Worm (Caenorhabditis elegans) whole organism, mixed stage, embryonic: ENCODE data around the gene ZK856.7.

Experiments used
- M03D4.4 ChIP-seq: sonication (generic microtip); optimal IDR thresholded peaks from 2 replicates; lab custom pipeline; 2017; ENCODE audit warnings: mild to moderate bottlenecking, missing genetic modification characterization, missing compliant biosample characterization
- blmp-1 ChIP-seq: fragments of 150-350 bp; optimal IDR thresholded peaks from 2 replicates; lab custom pipeline; 2014; ENCODE audit warnings: missing biosample characterization, missing genetic modification characterization
- ceh-39 ChIP-seq: fragments of 150-350 bp; optimal IDR thresholded peaks from 2 replicates; lab custom pipeline; 2014; ENCODE audit warnings: missing biosample characterization, missing genetic modification characterization
- ces-1 ChIP-seq: fragments of 150-350 bp; optimal IDR thresholded peaks from 2 replicates; lab custom pipeline; 2014; ENCODE audit warnings: missing biosample characterization, missing genetic modification reagents, missing genetic modification characterization
- cnd-1 ChIP-seq: fragments of 200-800 bp; sonication (Bioruptor generic); optimal IDR thresholded peaks from 2 replicates; lab custom pipeline; 2018; ENCODE audit warnings: mild to moderate bottlenecking, missing genetic modification characterization, missing compliant biosample characterization
- drap-1 ChIP-seq: fragments of 200-800 bp; sonication (Bioruptor generic); optimal IDR thresholded peaks from 3 replicates; lab custom pipeline; 2018; ENCODE audit warnings: mild to moderate bottlenecking, missing genetic modification characterization, missing compliant biosample characterization
- elt-1 ChIP-seq: sonication (generic microtip); optimal IDR thresholded peaks from 2 replicates; lab custom pipeline; 2017; ENCODE audit warnings: missing genetic modification characterization, mild to moderate bottlenecking, missing compliant biosample characterization, antibody characterized with exemption, moderate library complexity, borderline replicate concordance; ENCODE audit not compliant: insufficient read depth
- elt-3 ChIP-seq: fragments of 150-350 bp; optimal IDR thresholded peaks from 2 replicates; lab custom pipeline; 2014; ENCODE audit warnings: missing biosample characterization, missing genetic modification characterization
- flh-1 ChIP-seq: fragments of 200-800 bp; sonication (Bioruptor generic); optimal IDR thresholded peaks from 2 replicates; lab custom pipeline; 2018; ENCODE audit warnings: mild to moderate bottlenecking, missing genetic modification characterization, moderate library complexity, missing compliant biosample characterization
- ham-2 ChIP-seq: fragments of 200-800 bp; sonication (Bioruptor generic); optimal IDR thresholded peaks from 2 replicates; lab custom pipeline; 2018; ENCODE audit warnings: mild to moderate bottlenecking, missing genetic modification characterization, missing compliant biosample characterization
- hlh-1 ChIP-seq: fragments of 150-350 bp; optimal IDR thresholded peaks from 2 replicates; lab custom pipeline; 2014; ENCODE audit warnings: missing biosample characterization, missing genetic modification reagents, missing genetic modification characterization
- lin-13 ChIP-seq: fragments of 150-350 bp; optimal IDR thresholded peaks from 2 replicates; lab custom pipeline; 2014; ENCODE audit warnings: missing biosample characterization, missing genetic modification characterization
- lsy-2 ChIP-seq: fragments of 150-350 bp; optimal IDR thresholded peaks from 2 replicates; lab custom pipeline; 2014; ENCODE audit warnings: missing biosample characterization, missing genetic modification characterization
- mep-1 ChIP-seq: fragments of 150-350 bp; optimal IDR thresholded peaks from 2 replicates; lab custom pipeline; 2017; ENCODE audit warnings: missing biosample characterization, missing genetic modification reagents, missing genetic modification characterization, inconsistent platforms
- nhr-12 ChIP-seq: fragments of 150-350 bp; optimal IDR thresholded peaks from 2 replicates; lab custom pipeline; 2014; ENCODE audit warnings: missing biosample characterization, missing genetic modification characterization
- nhr-2 ChIP-seq: fragments of 150-350 bp; optimal IDR thresholded peaks from 2 replicates; lab custom pipeline; 2014; ENCODE audit warnings: missing biosample characterization, missing genetic modification characterization
- nhr-237 ChIP-seq: fragments of 150-350 bp; optimal IDR thresholded peaks from 2 replicates; lab custom pipeline; 2014; ENCODE audit warnings: missing biosample characterization, missing genetic modification characterization
- nhr-28 ChIP-seq: fragments of 150-350 bp; optimal IDR thresholded peaks from 2 replicates; lab custom pipeline; 2014; ENCODE audit warnings: missing biosample characterization, missing genetic modification characterization
- nhr-76 ChIP-seq: sonication (generic microtip); optimal IDR thresholded peaks from 2 replicates; lab custom pipeline; 2017; ENCODE audit warnings: missing biosample characterization, missing genetic modification characterization
- pha-4 ChIP-seq: fragments of 150-350 bp; optimal IDR thresholded peaks from 2 replicates; lab custom pipeline; 2018; ENCODE audit warnings: missing biosample characterization, missing genetic modification reagents, missing genetic modification characterization
- sem-2 ChIP-seq: fragments of 200-800 bp; sonication (Bioruptor generic); optimal IDR thresholded peaks from 2 replicates; lab custom pipeline; 2018; ENCODE audit warnings: mild to moderate bottlenecking, missing genetic modification characterization, missing compliant biosample characterization
- sptf-1 ChIP-seq: sonication (generic microtip); optimal IDR thresholded peaks from 2 replicates; lab custom pipeline; 2017; ENCODE audit warnings: mild to moderate bottlenecking, missing genetic modification characterization, moderate library complexity, missing compliant biosample characterization
- tbx-8 ChIP-seq: fragments of 200-800 bp; sonication (Bioruptor generic); optimal IDR thresholded peaks from 2 replicates; lab custom pipeline; 2018; ENCODE audit warnings: mild to moderate bottlenecking, missing genetic modification characterization, moderate library complexity, missing compliant biosample characterization
- unc-120 ChIP-seq: sonication (generic microtip); optimal IDR thresholded peaks from 2 replicates; lab custom pipeline; 2017; ENCODE audit warnings: missing genetic modification characterization, missing compliant biosample characterization; ENCODE audit not compliant: poor library complexity, severe bottlenecking
- unc-39 ChIP-seq: fragments of 150-350 bp; optimal IDR thresholded peaks from 2 replicates; lab custom pipeline; 2014; ENCODE audit warnings: missing biosample characterization, missing genetic modification characterization
- unc-62 ChIP-seq: fragments of 150-350 bp; optimal IDR thresholded peaks from 2 replicates; lab custom pipeline; 2014; ENCODE audit warnings: missing biosample characterization, missing genetic modification reagents, missing genetic modification characterization
- zip-8 ChIP-seq: fragments of 150-350 bp; optimal IDR thresholded peaks from 2 replicates; lab custom pipeline; 2014; ENCODE audit warnings: missing biosample characterization, missing genetic modification characterization
- ztf-11 ChIP-seq: fragments of 150-350 bp; optimal IDR thresholded peaks from 2 replicates; lab custom pipeline; 2014; ENCODE audit warnings: missing biosample characterization, missing genetic modification characterization

Gene ZK856.7

DNA sequence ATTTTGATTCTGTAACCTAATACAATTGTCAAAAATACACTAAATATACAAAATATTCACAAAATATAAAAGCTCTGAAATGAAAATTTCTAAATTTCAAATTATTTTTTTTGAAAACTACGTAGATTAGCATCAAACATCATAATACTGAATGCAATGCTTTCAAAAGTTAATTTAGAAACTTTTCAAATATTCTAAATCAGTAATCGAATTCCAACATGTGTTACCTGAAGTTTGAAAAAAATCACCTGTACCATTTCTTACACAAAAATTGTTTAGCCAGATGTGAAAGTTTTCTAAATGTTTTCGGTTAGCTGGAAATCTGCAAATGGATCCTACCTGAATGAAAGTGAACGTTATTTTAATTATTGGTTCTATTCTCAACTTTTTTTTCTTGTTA lies 20.1 kb downstream of the ZK856.7 start, which contains the start of gene C12D8.20:
Gene C12D8.20 (plus strand): TSS at position 301 of the 400 bp plus-strand sequence.
- TF ChIP-seq sem-2 (GFP tag; lab: Kevin White, UChicago) (no peak), zip-8 (tag; lab: Kevin White, UChicago) (no peak), mep-1 (tag; lab: Kevin White, UChicago) (no peak), nhr-2 (no peak), ham-2 (GFP tag; lab: Kevin White, UChicago) (no peak)

DNA sequence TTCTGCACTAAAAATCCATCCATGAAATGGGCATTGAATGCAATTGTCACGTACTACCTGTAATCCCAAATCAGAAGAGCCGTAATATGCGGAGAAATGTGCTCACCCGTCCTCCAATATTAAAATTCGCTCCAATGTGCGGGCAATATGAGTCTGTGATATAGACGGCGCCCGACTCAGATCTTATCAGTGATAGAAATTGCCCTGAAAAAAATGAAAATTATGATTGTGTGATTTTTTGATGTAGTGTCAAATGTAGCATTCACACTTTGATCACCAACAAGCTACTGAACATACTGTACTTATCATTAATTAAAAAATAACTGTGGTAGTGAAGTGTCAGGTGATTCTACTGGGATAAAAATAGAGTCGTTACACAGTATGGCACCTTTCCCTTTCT lies 22.7 kb downstream of the ZK856.7 start:
- no peak for TF ChIP-seq nhr-28
- no peak for TF ChIP-seq ces-1
- TF ChIP-seq elt-1 (tag; lab: Kevin White, UChicago) = no peak
- no peak for TF ChIP-seq sptf-1 (tag; lab: Kevin White, UChicago)
- no peak for TF ChIP-seq cnd-1 (tag; lab: Kevin White, UChicago)

DNA sequence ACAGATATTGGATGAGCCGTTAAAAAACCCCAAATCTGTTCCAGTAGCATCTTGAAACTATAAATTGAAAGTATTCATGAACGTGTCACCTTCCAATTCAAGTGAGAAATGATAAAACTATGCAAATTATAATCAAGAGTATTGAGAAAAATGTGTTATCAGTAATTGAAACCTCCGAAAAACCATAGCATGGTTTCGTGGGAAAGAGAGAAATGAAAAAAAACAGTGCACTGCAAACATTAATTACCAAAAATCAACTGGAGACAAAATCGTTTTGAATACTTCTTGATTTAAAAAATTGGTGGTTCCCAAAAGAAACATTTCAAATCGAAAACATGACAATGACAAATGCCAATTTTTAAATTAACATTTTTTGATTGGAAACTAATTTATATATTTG lies 23.7 kb downstream of the ZK856.7 start, which contains the start of gene daf-36:
Gene daf-36 (minus strand): TSS at position 101 of the 400 bp plus-strand sequence.
- TF ChIP-seq drap-1 (GFP tag; lab: Kevin White, UChicago) = no peak
- no peak for TF ChIP-seq lin-13 (tag; lab: Kevin White, UChicago)
- TF ChIP-seq ham-2 (GFP tag; lab: Kevin White, UChicago) = no peak
- no peak for TF ChIP-seq nhr-76 (tag; lab: Kevin White, UChicago)
- TF ChIP-seq hlh-1 (tag; lab: Kevin White, UChicago) = no peak
- no peak for TF ChIP-seq lsy-2 (tag; lab: Kevin White, UChicago)

DNA sequence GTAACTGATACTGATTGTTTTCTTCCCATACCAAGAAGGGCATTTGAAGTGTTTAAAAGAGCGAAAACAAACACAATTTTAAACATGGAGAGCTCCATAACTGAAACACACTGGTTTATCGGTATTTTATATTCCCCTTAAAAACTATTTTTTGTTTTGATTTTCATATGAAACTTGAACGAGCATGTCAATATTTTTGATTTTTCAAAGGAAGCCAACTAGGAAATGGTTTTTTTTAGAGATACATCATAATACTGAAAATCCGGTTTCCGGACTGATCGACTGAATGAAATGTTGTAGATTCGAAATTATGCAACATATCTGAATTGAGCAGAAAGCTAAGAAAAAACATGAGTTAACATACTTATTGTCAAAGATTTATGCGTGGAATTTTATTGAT lies 25.4 kb downstream of the ZK856.7 start, which contains the start of gene ttr-19:
Gene ttr-19 (minus strand): TSS at position 101 of the 400 bp plus-strand sequence.
- no peak for TF ChIP-seq pha-4 (tag; lab: Kevin White, UChicago)
- TF ChIP-seq M03D4.4 (tag; lab: Kevin White, UChicago) = no peak
- TF ChIP-seq tbx-8 = no peak

DNA sequence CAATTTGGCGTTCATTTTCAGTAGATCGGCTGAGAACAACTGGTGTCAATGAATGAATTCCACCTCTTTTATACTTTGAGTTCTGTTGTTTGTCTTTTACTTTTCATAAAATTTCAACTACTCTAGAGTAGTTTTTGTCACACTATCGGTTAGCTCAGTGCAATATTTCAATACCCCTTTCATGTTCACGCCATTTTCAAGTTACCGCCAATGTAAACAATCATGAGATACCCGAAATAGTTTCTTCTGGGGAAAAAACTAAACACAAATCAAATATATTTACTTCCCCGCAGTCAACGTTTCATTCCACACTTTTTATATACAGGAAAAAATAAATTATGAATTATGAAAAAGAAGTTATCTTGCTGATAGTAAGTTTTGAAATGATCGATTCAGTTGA lies 26.5 kb downstream of the ZK856.7 start, which contains the start of gene fipr-4:
Gene fipr-4 (minus strand): TSS at position 101 of the 400 bp plus-strand sequence.
- TF ChIP-seq ztf-11 (tag; lab: Kevin White, UChicago) = no peak
- no peak for TF ChIP-seq tbx-8
- TF ChIP-seq ceh-39 (tag; lab: Kevin White, UChicago) = no peak
- no peak for TF ChIP-seq unc-39 (tag; lab: Kevin White, UChicago)
- TF ChIP-seq zip-8 (tag; lab: Kevin White, UChicago) = no peak
- TF ChIP-seq ces-1 = no peak
- no peak for TF ChIP-seq nhr-237 (tag; lab: Kevin White, UChicago)
- TF ChIP-seq nhr-2 = no peak
- TF ChIP-seq lsy-2 (tag; lab: Kevin White, UChicago) = no peak
- no peak for TF ChIP-seq blmp-1 (tag; lab: Kevin White, UChicago)
- TF ChIP-seq mep-1 (tag; lab: Kevin White, UChicago) = no peak
- TF ChIP-seq unc-62 = no peak
- no peak for TF ChIP-seq sem-2 (GFP tag; lab: Kevin White, UChicago)
- no peak for TF ChIP-seq nhr-76 (tag; lab: Kevin White, UChicago)
- TF ChIP-seq sptf-1 (tag; lab: Kevin White, UChicago) = no peak
- TF ChIP-seq unc-120 (tag; lab: Kevin White, UChicago) = no peak
- no peak for TF ChIP-seq drap-1 (GFP tag; lab: Kevin White, UChicago)
- no peak for TF ChIP-seq ham-2 (GFP tag; lab: Kevin White, UChicago)
- no peak for TF ChIP-seq elt-3 (tag; lab: Kevin White, UChicago)
- TF ChIP-seq cnd-1 (tag; lab: Kevin White, UChicago) = no peak

DNA sequence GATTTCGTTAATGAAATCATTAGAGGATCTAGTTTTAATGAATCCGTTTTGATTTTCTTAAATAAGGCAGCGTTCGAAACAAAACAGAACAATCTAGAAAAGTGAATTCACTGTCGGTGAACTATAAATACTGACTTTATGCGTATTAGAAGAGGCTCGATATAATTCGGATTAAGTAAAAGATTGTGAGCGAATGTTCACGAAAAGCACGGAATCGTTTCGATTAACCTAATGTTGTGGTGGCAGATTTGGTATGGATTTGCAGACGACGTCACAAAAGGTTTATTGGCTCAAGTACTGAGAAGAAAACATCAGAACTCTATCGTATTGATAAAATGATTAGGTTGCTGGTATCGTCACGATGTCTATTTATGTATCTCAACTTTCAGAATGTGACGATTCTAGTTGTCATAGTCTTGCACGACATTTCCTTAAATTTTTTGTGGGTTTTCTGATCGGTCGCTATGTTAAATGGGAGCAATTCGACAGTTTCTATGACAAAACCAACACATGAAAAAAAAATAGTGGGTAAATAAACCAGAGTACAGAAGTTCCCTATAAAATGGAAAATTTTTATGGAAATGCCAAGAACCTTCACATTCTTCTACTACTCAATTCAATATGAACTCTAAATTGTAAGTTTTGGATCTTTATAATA lies 27.5 kb downstream of the ZK856.7 start, which contains the start of the genes pyt-1 and fipr-7:
Gene pyt-1 (minus strand): TSS at position 101 of the 658 bp plus-strand sequence.
Gene fipr-7 (plus strand): TSS at position 608 of the 658 bp plus-strand sequence.
- TF ChIP-seq elt-1 (tag; lab: Kevin White, UChicago) (no peak), nhr-2 (no peak), nhr-12 (tag; lab: Kevin White, UChicago) (no peak), sem-2 (GFP tag; lab: Kevin White, UChicago) (no peak), nhr-28 (no peak), drap-1 (GFP tag; lab: Kevin White, UChicago) (no peak), flh-1 (GFP tag; lab: Kevin White, UChicago) (no peak), ceh-39 (tag; lab: Kevin White, UChicago) (no peak), sptf-1 (tag; lab: Kevin White, UChicago) (no peak), zip-8 (tag; lab: Kevin White, UChicago) (no peak), unc-62 (no peak), hlh-1 (tag; lab: Kevin White, UChicago) (no peak), nhr-237 (tag; lab: Kevin White, UChicago) (no peak), elt-3 (tag; lab: Kevin White, UChicago) (no peak), ces-1 (no peak), pha-4 (tag; lab: Kevin White, UChicago) (no peak), unc-39 (tag; lab: Kevin White, UChicago) (no peak), unc-120 (tag; lab: Kevin White, UChicago) (no peak), ztf-11 (tag; lab: Kevin White, UChicago) (no peak)
